Worm (Caenorhabditis elegans): Measurements from ENCODE around the gene algn-2.

DNA sequence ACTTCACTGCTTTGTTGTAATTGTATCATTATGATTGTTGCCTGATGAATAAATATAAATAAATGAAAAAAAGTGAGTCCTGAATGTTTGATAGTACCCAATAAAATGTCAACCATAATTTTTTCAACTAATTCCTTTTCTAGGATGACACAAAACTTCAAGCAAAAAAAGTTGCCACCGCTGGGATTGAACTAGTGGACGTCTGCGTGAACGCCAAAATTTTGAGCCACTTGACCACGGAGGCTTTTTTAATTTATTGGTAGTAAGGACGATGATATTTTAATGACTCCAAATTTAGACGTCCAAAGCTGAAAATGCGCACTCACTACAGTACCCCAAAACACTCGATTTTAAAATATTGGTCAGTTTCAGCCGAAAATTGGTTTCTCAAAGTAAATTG lies 21.4 kb upstream of the algn-2 start:
- TF ChIP-seq ZK546.5 (tag; optimal IDR thresholded peaks at IDR 0.05) = no peak
- no peak for TF ChIP-seq nhr-76 (tag; optimal IDR thresholded peaks at IDR 0.05)
- no peak for TF ChIP-seq zag-1 (tag; optimal IDR thresholded peaks at IDR 0.05)
- no peak for TF ChIP-seq nhr-11 (tag; optimal IDR thresholded peaks at IDR 0.05)

All from whole organism, L3 larva.